Fruit fly (Drosophila melanogaster) whole organism, embryonic: ENCODE results near the gene CG13026.

ENCODE experiments used
- C15 ChIP-seq: fragments of 200-800 bp; sonication (Bioruptor generic); IDR thresholded peaks from 3 replicates; pipeline ENCODE4 v1.3.6; 2022; ENCODE audit warnings: missing biosample characterization, missing genetic modification characterization
- CG10431 ChIP-seq: fragments of 200-800 bp; sonication (Bioruptor generic); optimal IDR thresholded peaks from 3 replicates; lab custom pipeline; 2018; ENCODE audit warnings: missing biosample characterization, mild to moderate bottlenecking, missing genetic modification characterization
- CG11723 ChIP-seq: fragments of 200-800 bp; sonication (Bioruptor generic); optimal IDR thresholded peaks from 2 replicates; lab custom pipeline; 2017; ENCODE audit warnings: missing biosample characterization, mild to moderate bottlenecking, missing genetic modification characterization
- CG15011 ChIP-seq: fragments of 200-800 bp; sonication (Bioruptor generic); optimal IDR thresholded peaks from 3 replicates; lab custom pipeline; 2018; ENCODE audit warnings: missing biosample characterization, mild to moderate bottlenecking, missing genetic modification characterization
- CG15073 ChIP-seq: fragments of 200-800 bp; sonication (Bioruptor generic); optimal IDR thresholded peaks from 2 replicates; lab custom pipeline; 2016; ENCODE audit warnings: missing biosample characterization, missing genetic modification characterization
- CG16863 ChIP-seq: fragments of 200-800 bp; sonication (Bioruptor generic); optimal IDR thresholded peaks from 3 replicates; lab custom pipeline; 2016; ENCODE audit warnings: missing biosample characterization, missing genetic modification characterization
- CG1832 ChIP-seq: fragments of 200-800 bp; sonication (Bioruptor generic); optimal IDR thresholded peaks from 2 replicates; lab custom pipeline; 2017; ENCODE audit warnings: missing biosample characterization, mild to moderate bottlenecking, missing genetic modification characterization, inconsistent platforms
- CG18599 ChIP-seq: fragments of 200-800 bp; sonication (Bioruptor generic); optimal IDR thresholded peaks from 3 replicates; lab custom pipeline; 2017; ENCODE audit warnings: missing biosample characterization, missing genetic modification characterization, mild to moderate bottlenecking, moderate library complexity, missing genetic modification reagents
- CG18764 ChIP-seq: fragments of 200-800 bp; sonication (Bioruptor generic); optimal IDR thresholded peaks from 3 replicates; lab custom pipeline; 2016; ENCODE audit warnings: missing biosample characterization, missing genetic modification characterization
- CG2129 ChIP-seq: fragments of 200-800 bp; sonication (Bioruptor generic); IDR thresholded peaks from 2 replicates; pipeline ENCODE4 v1.3.6; 2022; ENCODE audit warnings: missing biosample characterization, missing genetic modification characterization; ENCODE audit not compliant: partially characterized antibody
- CG2202 ChIP-seq: fragments of 200-800 bp; sonication (Bioruptor generic); optimal IDR thresholded peaks from 2 replicates; lab custom pipeline; 2018; ENCODE audit warnings: missing biosample characterization, mild to moderate bottlenecking, missing genetic modification characterization
- CG2678 ChIP-seq: fragments of 200-800 bp; sonication (Bioruptor generic); optimal IDR thresholded peaks from 3 replicates; lab custom pipeline; 2019; ENCODE audit warnings: missing biosample characterization, mild to moderate bottlenecking, missing genetic modification characterization, moderate library complexity
- CG34422 ChIP-seq: fragments of 200-800 bp; sonication (Bioruptor generic); IDR thresholded peaks from 3 replicates; pipeline ENCODE4 v1.3.6; 2022; ENCODE audit warnings: missing biosample characterization, missing genetic modification characterization
- CG4360 ChIP-seq: fragments of 200-800 bp; sonication (Bioruptor generic); IDR thresholded peaks from 2 replicates; pipeline ENCODE4 v1.3.6; 2022; ENCODE audit warnings: missing biosample characterization, missing genetic modification characterization
- CG6272 ChIP-seq: fragments of 200-800 bp; sonication (Bioruptor generic); IDR thresholded peaks from 2 replicates; pipeline ENCODE4 v1.3.6; 2022; ENCODE audit warnings: missing biosample characterization, missing genetic modification characterization
- CG6689 ChIP-seq: fragments of 200-800 bp; sonication (Bioruptor generic); IDR thresholded peaks from 2 replicates; pipeline ENCODE4 v1.3.6; 2022; ENCODE audit warnings: missing biosample characterization, missing genetic modification characterization
- CG6791 ChIP-seq: fragments of 200-800 bp; sonication (Bioruptor generic); IDR thresholded peaks from 3 replicates; pipeline ENCODE4 v1.3.6; 2022; ENCODE audit warnings: missing biosample characterization, missing genetic modification characterization; ENCODE audit not compliant: partially characterized antibody
- CG7745 ChIP-seq: fragments of 200-800 bp; sonication (Bioruptor generic); optimal IDR thresholded peaks from 2 replicates; lab custom pipeline; 2018; ENCODE audit warnings: missing biosample characterization, mild to moderate bottlenecking, missing genetic modification characterization, moderate library complexity
- CG8290 ChIP-seq, 3 experiments: fragments of 200-800 bp; sonication (Bioruptor generic); optimal IDR thresholded peaks; 2 replicates each; lab custom pipeline; 2016 to 2019; ENCODE audit warnings: missing biosample characterization in 3 of 3, missing genetic modification characterization in 3 of 3, mild to moderate bottlenecking in 2 of 3, moderate library complexity in 1 of 3
- CG9797 ChIP-seq: fragments of 200-800 bp; sonication (Bioruptor generic); optimal IDR thresholded peaks from 3 replicates; lab custom pipeline; 2018; ENCODE audit warnings: missing biosample characterization, mild to moderate bottlenecking, missing genetic modification characterization
- Dip3 ChIP-seq: fragments of 200-800 bp; sonication (Bioruptor generic); optimal IDR thresholded peaks from 3 replicates; lab custom pipeline; 2016; ENCODE audit warnings: missing biosample characterization, missing genetic modification characterization
- Doc2 ChIP-seq: fragments of 200-800 bp; sonication (Bioruptor generic); IDR thresholded peaks from 2 replicates; pipeline ENCODE4 v1.3.6; 2022; ENCODE audit warnings: missing biosample characterization, missing genetic modification characterization
- H2.0 ChIP-seq: fragments of 200-800 bp; sonication (Bioruptor generic); IDR thresholded peaks from 2 replicates; pipeline ENCODE4 v1.3.6; 2022; ENCODE audit warnings: missing biosample characterization, missing genetic modification characterization
- HLHmδ ChIP-seq: fragments of 200-800 bp; sonication (Bioruptor generic); optimal IDR thresholded peaks from 2 replicates; lab custom pipeline; 2018; ENCODE audit warnings: missing biosample characterization, mild to moderate bottlenecking, missing genetic modification characterization, moderate library complexity
- HmgD ChIP-seq: fragments of 200-800 bp; sonication (Bioruptor generic); optimal IDR thresholded peaks from 3 replicates; lab custom pipeline; 2016; ENCODE audit warnings: missing biosample characterization, missing genetic modification characterization
- Lpt ChIP-seq: fragments of >200 bp; optimal IDR thresholded peaks from 2 replicates; lab custom pipeline; 2018; ENCODE audit warnings: missing biosample characterization, missing genetic modification characterization
- Max ChIP-seq: fragments of 200-800 bp; sonication (Bioruptor generic); optimal IDR thresholded peaks from 2 replicates; lab custom pipeline; 2016; ENCODE audit warnings: missing biosample characterization, mild to moderate bottlenecking, missing genetic modification characterization
- PHDP ChIP-seq: fragments of 200-800 bp; sonication (Bioruptor generic); optimal IDR thresholded peaks from 3 replicates; lab custom pipeline; 2018; ENCODE audit warnings: missing biosample characterization, mild to moderate bottlenecking, missing genetic modification characterization, moderate library complexity
- Pdp1 ChIP-seq, 2 experiments: fragments of 200-800 bp; sonication (Bioruptor generic); optimal IDR thresholded peaks; 3 replicates each; lab custom pipeline; 2016; ENCODE audit warnings: missing biosample characterization in 2 of 2, missing genetic modification characterization in 2 of 2, mild to moderate bottlenecking in 1 of 2, moderate library complexity in 1 of 2
- Trl ChIP-seq, 3 experiments: fragments of >200 bp in 2 of 3; fragments of 200-800 bp in 1 of 3; sonication (Bioruptor generic) in 1 of 3; optimal IDR thresholded peaks; 2 replicates in 1 of 3; 3 replicates in 2 of 3; lab custom pipeline; 2016 to 2017; ENCODE audit warnings: missing biosample characterization in 1 of 3, missing genetic modification characterization in 1 of 3
- amos ChIP-seq: fragments of 200-800 bp; sonication (Bioruptor generic); IDR thresholded peaks from 2 replicates; pipeline ENCODE4 v1.3.6; 2022; ENCODE audit warnings: missing biosample characterization, missing genetic modification characterization; ENCODE audit not compliant: partially characterized antibody
- ase ChIP-seq: fragments of 200-800 bp; sonication (Bioruptor generic); IDR thresholded peaks from 3 replicates; pipeline ENCODE4 v1.3.6; 2022; ENCODE audit warnings: missing biosample characterization, missing genetic modification characterization
- ash1 ChIP-seq: fragments of 200-800 bp; sonication (Bioruptor generic); optimal IDR thresholded peaks from 2 replicates; lab custom pipeline; 2018; ENCODE audit warnings: missing biosample characterization, mild to moderate bottlenecking, missing genetic modification characterization
- bcd ChIP-seq: fragments of 200-800 bp; sonication (Bioruptor generic); optimal IDR thresholded peaks from 2 replicates; lab custom pipeline; 2017; ENCODE audit warnings: missing biosample characterization, mild to moderate bottlenecking, missing genetic modification characterization
- btn ChIP-seq: fragments of 200-800 bp; sonication (Bioruptor generic); optimal IDR thresholded peaks from 2 replicates; lab custom pipeline; 2016; ENCODE audit warnings: missing biosample characterization, missing genetic modification characterization
- cwo ChIP-seq: fragments of 200-800 bp; sonication (Bioruptor generic); optimal IDR thresholded peaks from 3 replicates; lab custom pipeline; 2017; ENCODE audit warnings: missing biosample characterization, missing genetic modification characterization, mild to moderate bottlenecking, moderate library complexity, missing genetic modification reagents
- dm ChIP-seq: fragments of 200-800 bp; sonication (Bioruptor generic); optimal IDR thresholded peaks from 3 replicates; lab custom pipeline; 2016; ENCODE audit warnings: missing biosample characterization, missing genetic modification characterization
- gce ChIP-seq: fragments of 200-800 bp; sonication (Bioruptor generic); IDR thresholded peaks from 3 replicates; pipeline ENCODE4 v1.3.6; 2022; ENCODE audit warnings: missing biosample characterization, missing genetic modification characterization
- gfzf ChIP-seq: fragments of 200-800 bp; sonication (Bioruptor generic); optimal IDR thresholded peaks from 2 replicates; lab custom pipeline; 2016; ENCODE audit warnings: missing biosample characterization, mild to moderate bottlenecking, missing genetic modification characterization, moderate library complexity
- hb ChIP-seq: fragments of 200-800 bp; sonication (Bioruptor generic); IDR thresholded peaks from 3 replicates; pipeline ENCODE4 v1.3.6; 2022; ENCODE audit warnings: missing biosample characterization, missing genetic modification characterization; ENCODE audit not compliant: partially characterized antibody
- hbn ChIP-seq: fragments of 200-800 bp; sonication (Bioruptor generic); IDR thresholded peaks from 2 replicates; pipeline ENCODE4 v1.3.6; 2022; ENCODE audit warnings: missing biosample characterization, missing genetic modification characterization; ENCODE audit not compliant: partially characterized antibody
- jing ChIP-seq: fragments of 200-800 bp; sonication (Bioruptor generic); optimal IDR thresholded peaks from 2 replicates; lab custom pipeline; 2018; ENCODE audit warnings: missing biosample characterization, mild to moderate bottlenecking, missing genetic modification characterization
- kah ChIP-seq: fragments of 200-800 bp; sonication (Bioruptor generic); optimal IDR thresholded peaks from 2 replicates; lab custom pipeline; 2018; ENCODE audit warnings: missing biosample characterization, mild to moderate bottlenecking, missing genetic modification characterization
- kay ChIP-seq: fragments of 200-800 bp; sonication (Bioruptor generic); optimal IDR thresholded peaks from 2 replicates; lab custom pipeline; 2016; ENCODE audit warnings: missing biosample characterization, missing genetic modification characterization
- pnt ChIP-seq: fragments of 200-800 bp; sonication (Bioruptor generic); optimal IDR thresholded peaks from 3 replicates; lab custom pipeline; 2016; ENCODE audit warnings: missing biosample characterization, missing genetic modification characterization
- pros ChIP-seq: fragments of 200-800 bp; sonication (Bioruptor generic); optimal IDR thresholded peaks from 3 replicates; lab custom pipeline; 2019; ENCODE audit warnings: missing biosample characterization, mild to moderate bottlenecking, missing genetic modification characterization, moderate library complexity
- sisA ChIP-seq: fragments of 200-800 bp; sonication (Bioruptor generic); IDR thresholded peaks from 2 replicates; pipeline ENCODE4 v1.3.6; 2022; ENCODE audit warnings: missing biosample characterization, missing genetic modification characterization
- tap ChIP-seq: fragments of 200-800 bp; optimal IDR thresholded peaks from 3 replicates; lab custom pipeline; 2019; ENCODE audit warnings: missing biosample characterization, mild to moderate bottlenecking, missing genetic modification characterization, moderate library complexity
- vnd ChIP-seq: fragments of 200-800 bp; sonication (Bioruptor generic); IDR thresholded peaks from 3 replicates; pipeline ENCODE4 v1.3.6; 2022; ENCODE audit warnings: missing biosample characterization, missing genetic modification characterization; ENCODE audit not compliant: partially characterized antibody
- wor ChIP-seq: fragments of 200-800 bp; sonication (Bioruptor generic); IDR thresholded peaks from 2 replicates; pipeline ENCODE4 v1.3.6; 2022; ENCODE audit warnings: missing biosample characterization, missing genetic modification characterization

The CG13026 gene

DNA sequence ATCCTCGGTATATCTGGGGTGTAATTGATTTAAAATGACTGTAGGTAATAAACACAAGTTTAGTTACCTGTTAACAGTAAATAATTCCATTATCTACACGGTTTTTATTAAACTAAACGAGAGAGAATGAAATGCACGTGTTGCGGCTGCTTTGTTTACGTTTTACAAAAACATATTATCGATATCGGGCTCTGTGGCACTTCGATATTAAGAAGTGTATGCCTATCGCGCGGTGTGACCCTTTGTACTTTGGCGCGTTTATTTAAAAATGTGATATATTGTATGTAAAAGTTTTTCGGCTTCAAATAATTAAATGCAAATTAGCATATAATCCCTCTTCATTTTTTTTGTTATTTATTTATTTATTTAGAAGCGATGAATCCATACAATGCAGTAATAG, 4.7 kb upstream of the CG13026 start, which contains the start of gene Dbp73D (continued):
- no peak for TF ChIP-seq PHDP (tag; lab: Kevin White, UChicago)
- no peak for TF ChIP-seq CG15011 (GFP tag; lab: Kevin White, UChicago)
- no peak for TF ChIP-seq CG8290 (GFP tag; optimal IDR thresholded peaks at IDR 0.05; lab: Kevin White, UChicago)
- TF ChIP-seq CG8290 (tag; optimal IDR thresholded peaks at IDR 0.05; lab: Kevin White, UChicago), result no peak
- no peak for TF ChIP-seq ash1
- no peak for TF ChIP-seq jing (GFP tag; lab: Kevin White, UChicago)
- no peak for TF ChIP-seq cwo (GFP tag; lab: Kevin White, UChicago)
- no peak for TF ChIP-seq CG10431 (GFP tag; lab: Kevin White, UChicago)
- TF ChIP-seq pnt (GFP tag; lab: Kevin White, UChicago), result no peak
- no peak for TF ChIP-seq btn (GFP tag; lab: Kevin White, UChicago)
- no peak for TF ChIP-seq CG2678 (tag; lab: Kevin White, UChicago)
- no peak for TF ChIP-seq CG16863 (GFP tag; lab: Kevin White, UChicago)
- no peak for TF ChIP-seq tap (tag; lab: Kevin White, UChicago)
- no peak for TF ChIP-seq CG7745
- TF ChIP-seq CG18764, result peak; percentile 99
- no peak for TF ChIP-seq CG6272 (GFP tag; lab: Robert Waterston, UW)
- no peak for TF ChIP-seq CG2202 (tag; lab: Kevin White, UChicago)
- TF ChIP-seq CG11723 (GFP tag; lab: Kevin White, UChicago), result no peak
- peak; percentile 50; the same call in 1 of the 2 replicates for TF ChIP-seq hbn (GFP tag; lab: Robert Waterston, UW)
- peak; percentile 29 for TF ChIP-seq gfzf (GFP tag; lab: Kevin White, UChicago)
- TF ChIP-seq HLHmδ (GFP tag; lab: Kevin White, UChicago), result no peak
- TF ChIP-seq Trl (optimal IDR thresholded peaks at IDR 0.05; lab: Kevin White, UChicago), result no peak
- no peak for TF ChIP-seq Trl (GFP tag; optimal IDR thresholded peaks at IDR 0.05; lab: Kevin White, UChicago)
- 0 out of 2 replicates have a peak, but pooled peaks have one; percentile 16 for TF ChIP-seq CG2129 (GFP tag; lab: Robert Waterston, UW)
- no peak for TF ChIP-seq Dip3
- no peak for TF ChIP-seq ase
- no peak for TF ChIP-seq pros (GFP tag; lab: Kevin White, UChicago)
- TF ChIP-seq kah, result no peak
- TF ChIP-seq CG34422, result no peak; the same call in 2 of the 3 replicates
- TF ChIP-seq Pdp1 (GFP tag; optimal IDR thresholded peaks at IDR 0.05; lab: Kevin White, UChicago), result no peak
- peak; percentile 43; the same call in 1 of the 2 replicates for TF ChIP-seq amos (GFP tag; lab: Robert Waterston, UW)
- TF ChIP-seq HmgD (GFP tag; lab: Kevin White, UChicago), result no peak
- TF ChIP-seq sisA (GFP tag; lab: Robert Waterston, UW), result no peak
- TF ChIP-seq gce, result no peak
- TF ChIP-seq vnd (GFP tag; lab: Robert Waterston, UW), result no peak
- no peak for TF ChIP-seq hb (GFP tag; lab: Robert Waterston, UW)
- peak; percentile 94 for TF ChIP-seq dm (GFP tag; lab: Kevin White, UChicago)
- TF ChIP-seq CG18599 (GFP tag; lab: Kevin White, UChicago), result no peak
- peak; percentile 72 for TF ChIP-seq CG9797 (GFP tag; lab: Kevin White, UChicago)
- no peak for TF ChIP-seq Doc2 (GFP tag; lab: Robert Waterston, UW)
- no peak for TF ChIP-seq CG6689 (GFP tag; lab: Robert Waterston, UW)
- TF ChIP-seq Max (GFP tag; lab: Kevin White, UChicago), result peak; percentile 88
- TF ChIP-seq Lpt, result no peak
- no peak for TF ChIP-seq CG1832 (GFP tag; lab: Kevin White, UChicago)
- no peak for TF ChIP-seq H2.0 (GFP tag; lab: Robert Waterston, UW)
- TF ChIP-seq CG4360 (GFP tag; lab: Robert Waterston, UW), result no peak
- no peak for TF ChIP-seq bcd (GFP tag; lab: Kevin White, UChicago)
- TF ChIP-seq wor (GFP tag; lab: Robert Waterston, UW), result no peak
- TF ChIP-seq kay (GFP tag; lab: Kevin White, UChicago), result no peak
- TF ChIP-seq C15, result no peak
- no peak for TF ChIP-seq CG15073 (GFP tag; lab: Kevin White, UChicago)
- peak; percentile 48; the same call in 1 of the 3 replicates for TF ChIP-seq CG6791 (GFP tag; lab: Robert Waterston, UW)
